Worm (Caenorhabditis elegans): ENCODE data around the gene irld-47.

- TF ChIP-seq nhr-77 (tag; optimal IDR thresholded peaks at IDR 0.05) (no peak), nhr-25 (tag; optimal IDR thresholded peaks at IDR 0.05) (no peak)
Observed at ce11 chrII:7827883-7828282, 5.5 kb upstream of the irld-47 start.
